Worm (Caenorhabditis elegans): ENCODE results near the gene T13H5.1.

DNA sequence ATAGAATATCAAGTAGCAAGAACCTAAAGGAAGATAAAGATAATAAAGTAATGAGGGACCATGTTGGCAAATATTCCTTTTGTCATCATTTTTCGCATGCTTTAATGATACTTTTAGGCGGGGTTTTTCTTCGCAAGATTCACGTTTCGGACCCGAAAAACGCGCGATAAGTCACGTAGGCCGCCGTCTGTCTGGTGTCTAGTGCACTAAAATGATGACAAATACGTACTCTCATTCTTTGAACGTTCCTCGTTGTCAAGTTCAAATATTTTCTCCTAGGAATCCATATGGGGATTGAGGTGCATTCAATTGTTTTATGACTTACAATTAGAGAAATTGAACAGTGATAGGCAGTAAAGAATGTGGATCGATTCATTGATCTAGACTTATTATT is 25.1 kb downstream of the T13H5.1 start, which contains the start of gene taap-1:
- TF ChIP-seq unc-39 (tag; optimal IDR thresholded peaks at IDR 0.05) (no peak), nhr-28 (tag; optimal IDR thresholded peaks at IDR 0.05) (no peak), nhr-76 (tag; optimal IDR thresholded peaks at IDR 0.05) (no peak)
